Fruit fly (Drosophila melanogaster): ENCODE measurements around the gene CG18417.

Gene CG18417

DNA sequence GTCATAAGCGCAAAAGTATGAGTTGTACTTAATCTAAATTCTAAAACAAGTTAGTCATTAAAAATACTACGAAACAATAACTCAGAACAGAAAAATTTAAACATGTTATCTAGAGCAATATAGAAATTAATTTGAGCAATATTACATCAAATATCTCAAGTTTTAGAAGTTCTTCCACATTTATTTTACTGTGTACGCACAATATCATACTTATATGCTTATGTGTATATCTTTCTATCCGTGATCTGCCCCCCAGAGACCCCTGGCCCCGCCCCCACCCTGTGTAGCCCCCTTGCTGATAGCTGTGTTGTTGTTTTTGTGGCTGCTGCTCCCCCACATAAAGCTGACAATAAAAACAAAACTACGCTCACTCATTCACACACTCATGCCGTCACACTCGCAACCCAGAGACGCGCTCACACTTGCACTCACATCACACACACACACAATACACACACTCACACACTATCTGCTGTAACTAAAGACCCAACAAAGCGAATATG lies 33.5 kb downstream of the CG18417 start (continued):
- TF ChIP-seq CG7987 (GFP tag; optimal IDR thresholded peaks at IDR 0.05) (no peak), ato (GFP tag; IDR thresholded peaks at IDR 0.05; ENCODE audit: partially characterized antibody) (no peak), Meics (GFP tag; optimal IDR thresholded peaks at IDR 0.05) (peak; percentile 12), prd (optimal IDR thresholded peaks at IDR 0.05) (no peak), prd (GFP tag; IDR thresholded peaks at IDR 0.05) (peak; percentile 14; the same call in 1 of the 3 replicates), CG3838 (GFP tag; optimal IDR thresholded peaks at IDR 0.05) (no peak), cad (GFP tag; optimal IDR thresholded peaks at IDR 0.05) (no peak), CG3995 (GFP tag; optimal IDR thresholded peaks at IDR 0.05) (no peak), CG3847 (GFP tag; IDR thresholded peaks at IDR 0.05) (no peak; the same call in 1 of the 2 replicates), sob (GFP tag; IDR thresholded peaks at IDR 0.05) (no peak), odd (GFP tag; optimal IDR thresholded peaks at IDR 0.05) (no peak), pzg (GFP tag; optimal IDR thresholded peaks at IDR 0.05) (no peak), sima (GFP tag; optimal IDR thresholded peaks at IDR 0.05) (no peak), CG17829 (tag; optimal IDR thresholded peaks at IDR 0.05) (no peak), BtbVII (GFP tag; optimal IDR thresholded peaks at IDR 0.05) (no peak), ash1 (GFP tag; optimal IDR thresholded peaks at IDR 0.05) (no peak), CG10431 (GFP tag; optimal IDR thresholded peaks at IDR 0.05) (no peak), sisA (GFP tag; IDR thresholded peaks at IDR 0.05) (no peak), en (GFP tag; optimal IDR thresholded peaks at IDR 0.05) (no peak), CG11398 (GFP tag; optimal IDR thresholded peaks at IDR 0.05) (no peak), Hey (tag; optimal IDR thresholded peaks at IDR 0.05) (no peak), gcm2 (GFP tag; optimal IDR thresholded peaks at IDR 0.05) (no peak), Atf6 (GFP tag; IDR thresholded peaks at IDR 0.05) (peak; percentile 48; the same call in 1 of the 2 replicates), CG12769 (tag; optimal IDR thresholded peaks at IDR 0.05) (peak; percentile 71), gsb-n (tag; optimal IDR thresholded peaks at IDR 0.05) (no peak), HmgZ (tag; optimal IDR thresholded peaks at IDR 0.05) (peak; percentile 27), CG13624 (GFP tag; optimal IDR thresholded peaks at IDR 0.05) (no peak), CG30020 (tag; optimal IDR thresholded peaks at IDR 0.05) (no peak), CG31365 (tag; optimal IDR thresholded peaks at IDR 0.05) (no peak), Tbp (GFP tag; optimal IDR thresholded peaks at IDR 0.05) (no peak), CG15479 (GFP tag; optimal IDR thresholded peaks at IDR 0.05) (no peak), CG8388 (GFP tag; optimal IDR thresholded peaks at IDR 0.05) (peak; percentile 11), bowl (GFP tag; IDR thresholded peaks at IDR 0.05) (no peak), CG14860 (GFP tag; IDR thresholded peaks at IDR 0.05; ENCODE audit: partially characterized antibody) (no peak), tin (GFP tag; optimal IDR thresholded peaks at IDR 0.05) (no peak), CG12219 (GFP tag; optimal IDR thresholded peaks at IDR 0.05) (no peak), CG32767 (GFP tag; IDR thresholded peaks at IDR 0.05) (no peak), CG42726 (GFP tag; IDR thresholded peaks at IDR 0.05; ENCODE audit: partially characterized antibody) (no peak), Fer3 (tag; optimal IDR thresholded peaks at IDR 0.05) (peak; percentile 3), CG6254 (GFP tag; optimal IDR thresholded peaks at IDR 0.05) (no peak), hth (optimal IDR thresholded peaks at IDR 0.05) (no peak), Xrp1 (GFP tag; IDR thresholded peaks at IDR 0.05) (no peak; the same call in 1 of the 2 replicates), sqz (GFP tag; optimal IDR thresholded peaks at IDR 0.05) (no peak), CG12659 (GFP tag; optimal IDR thresholded peaks at IDR 0.05) (no peak), CG4854 (GFP tag; optimal IDR thresholded peaks at IDR 0.05) (no peak), Scr (GFP tag; IDR thresholded peaks at IDR 0.05; ENCODE audit: partially characterized antibody) (no peak), Dip3 (GFP tag; optimal IDR thresholded peaks at IDR 0.05) (no peak), cato (GFP tag; optimal IDR thresholded peaks at IDR 0.05; ENCODE audit: borderline replicate concordance) (no peak), HLH4C (GFP tag; IDR thresholded peaks at IDR 0.05; ENCODE audit: partially characterized antibody) (no peak), HmgD (GFP tag; optimal IDR thresholded peaks at IDR 0.05) (no peak), Camta (GFP tag; optimal IDR thresholded peaks at IDR 0.05) (no peak), so (GFP tag; IDR thresholded peaks at IDR 0.05) (no peak)

All from whole organism, embryonic.